Fruit fly (Drosophila melanogaster) whole organism, embryonic: Measurements from ENCODE around the gene Ttc26.

Experiments used
- B-H1 ChIP-seq: fragments of 200-800 bp; sonication (Bioruptor generic); IDR thresholded peaks from 3 replicates; pipeline ENCODE4 v1.3.6; 2022; ENCODE audit warnings: missing biosample characterization, missing genetic modification characterization
- CG10147 ChIP-seq: fragments of 200-800 bp; sonication (Bioruptor generic); optimal IDR thresholded peaks from 2 replicates; lab custom pipeline; 2019; ENCODE audit warnings: missing biosample characterization, mild to moderate bottlenecking, missing genetic modification characterization, moderate library complexity
- CG10654 ChIP-seq: fragments of 200-800 bp; sonication (Bioruptor generic); optimal IDR thresholded peaks from 2 replicates; lab custom pipeline; 2016; ENCODE audit warnings: missing biosample characterization, missing genetic modification characterization
- CG11504 ChIP-seq: fragments of 200-800 bp; sonication (Bioruptor generic); optimal IDR thresholded peaks from 3 replicates; lab custom pipeline; 2019; ENCODE audit warnings: missing biosample characterization, mild to moderate bottlenecking, missing genetic modification characterization, moderate library complexity
- CG11560 ChIP-seq: fragments of 200-800 bp; sonication (Bioruptor generic); IDR thresholded peaks from 3 replicates; pipeline ENCODE4 v1.3.6; 2022; ENCODE audit warnings: missing biosample characterization, missing genetic modification characterization
- CG11695 ChIP-seq: fragments of 200-800 bp; sonication (Bioruptor generic); IDR thresholded peaks from 3 replicates; pipeline ENCODE4 v1.3.6; 2022; ENCODE audit warnings: missing biosample characterization, missing genetic modification characterization
- CG13894 ChIP-seq: fragments of 200-800 bp; sonication (Bioruptor generic); optimal IDR thresholded peaks from 3 replicates; lab custom pipeline; 2018; ENCODE audit warnings: missing biosample characterization, mild to moderate bottlenecking, missing genetic modification characterization, moderate library complexity
- CG15696 ChIP-seq: fragments of 200-800 bp; sonication (Bioruptor generic); optimal IDR thresholded peaks from 2 replicates; lab custom pipeline; 2019; ENCODE audit warnings: missing biosample characterization, mild to moderate bottlenecking, missing genetic modification characterization, moderate library complexity
- CG16779 ChIP-seq: fragments of 200-800 bp; sonication (Bioruptor generic); IDR thresholded peaks from 2 replicates; pipeline ENCODE4 v1.3.6; 2022; ENCODE audit warnings: missing biosample characterization, missing genetic modification characterization
- CG17385 ChIP-seq: fragments of 200-800 bp; sonication (Bioruptor generic); optimal IDR thresholded peaks from 3 replicates; lab custom pipeline; 2018; ENCODE audit warnings: missing biosample characterization, mild to moderate bottlenecking, missing genetic modification characterization
- CG17612 ChIP-seq: fragments of 200-800 bp; sonication (Bioruptor generic); IDR thresholded peaks from 2 replicates; pipeline ENCODE4 v1.3.6; 2022; ENCODE audit warnings: missing biosample characterization, missing genetic modification characterization
- CG18764 ChIP-seq: fragments of 200-800 bp; sonication (Bioruptor generic); optimal IDR thresholded peaks from 3 replicates; lab custom pipeline; 2016; ENCODE audit warnings: missing biosample characterization, missing genetic modification characterization
- CG2120 ChIP-seq: fragments of 200-800 bp; sonication (Bioruptor generic); optimal IDR thresholded peaks from 3 replicates; lab custom pipeline; 2016; ENCODE audit warnings: missing biosample characterization, missing genetic modification characterization
- CG3995 ChIP-seq: fragments of 200-800 bp; sonication (Bioruptor generic); optimal IDR thresholded peaks from 3 replicates; lab custom pipeline; 2016; ENCODE audit warnings: missing biosample characterization, missing genetic modification characterization
- CG4424 ChIP-seq: fragments of 200-800 bp; sonication (Bioruptor generic); optimal IDR thresholded peaks from 3 replicates; lab custom pipeline; 2016; ENCODE audit warnings: missing biosample characterization, missing genetic modification characterization
- CG6854 ChIP-seq: fragments of 200-800 bp; sonication (Bioruptor generic); optimal IDR thresholded peaks from 3 replicates; lab custom pipeline; 2017; ENCODE audit warnings: missing biosample characterization, mild to moderate bottlenecking, missing genetic modification characterization
- CG7357 ChIP-seq: fragments of 200-800 bp; sonication (Bioruptor generic); IDR thresholded peaks from 3 replicates; pipeline ENCODE4 v1.3.6; 2022; ENCODE audit warnings: missing biosample characterization, missing genetic modification characterization
- CG7987 ChIP-seq: fragments of 200-800 bp; sonication (Bioruptor generic); optimal IDR thresholded peaks from 2 replicates; lab custom pipeline; 2018; ENCODE audit warnings: missing biosample characterization, mild to moderate bottlenecking, missing genetic modification characterization, moderate library complexity
- CG9437 ChIP-seq: fragments of 200-800 bp; sonication (Bioruptor generic); optimal IDR thresholded peaks from 2 replicates; lab custom pipeline; 2018; ENCODE audit warnings: missing biosample characterization, mild to moderate bottlenecking, missing genetic modification characterization
- CHES-1-like ChIP-seq: fragments of 200-800 bp; sonication (Bioruptor generic); optimal IDR thresholded peaks from 2 replicates; lab custom pipeline; 2016; ENCODE audit warnings: missing biosample characterization, missing genetic modification characterization
- CkIIα-i1 ChIP-seq: fragments of 200-800 bp; sonication (Bioruptor generic); IDR thresholded peaks from 2 replicates; pipeline ENCODE4 v1.3.6; 2022; ENCODE audit warnings: missing biosample characterization, missing genetic modification characterization
- E2f1 ChIP-seq: fragments of 200-800 bp; sonication (Bioruptor generic); IDR thresholded peaks from 2 replicates; pipeline ENCODE4 v1.3.6; 2022; ENCODE audit warnings: missing biosample characterization, missing genetic modification characterization
- Ets97D ChIP-seq: fragments of 200-800 bp; sonication (Bioruptor generic); optimal IDR thresholded peaks from 3 replicates; lab custom pipeline; 2016; ENCODE audit warnings: missing biosample characterization, missing genetic modification characterization
- HLH3B ChIP-seq: fragments of 200-800 bp; sonication (Bioruptor generic); IDR thresholded peaks from 2 replicates; pipeline ENCODE4 v1.3.6; 2022; ENCODE audit warnings: missing biosample characterization, missing genetic modification characterization
- Hey ChIP-seq: fragments of 200-800 bp; sonication (Bioruptor generic); optimal IDR thresholded peaks from 3 replicates; lab custom pipeline; 2018; ENCODE audit warnings: missing biosample characterization, mild to moderate bottlenecking, missing genetic modification characterization
- Lhr ChIP-seq: fragments of 200-800 bp; sonication (Bioruptor generic); optimal IDR thresholded peaks from 3 replicates; lab custom pipeline; 2017; ENCODE audit warnings: mild to moderate bottlenecking, missing biosample characterization, missing genetic modification reagents, missing genetic modification characterization
- MBD-R2 ChIP-seq: fragments of 200-800 bp; sonication (Bioruptor generic); IDR thresholded peaks from 2 replicates; pipeline ENCODE4 v1.3.6; 2022; ENCODE audit warnings: missing biosample characterization, missing genetic modification characterization
- MESR4 ChIP-seq: fragments of 200-800 bp; sonication (Bioruptor generic); optimal IDR thresholded peaks from 2 replicates; lab custom pipeline; 2018; ENCODE audit warnings: missing biosample characterization, mild to moderate bottlenecking, missing genetic modification characterization, moderate library complexity
- MTF-1 ChIP-seq: fragments of 200-800 bp; sonication (Bioruptor generic); optimal IDR thresholded peaks from 2 replicates; lab custom pipeline; 2018; ENCODE audit warnings: missing biosample characterization, mild to moderate bottlenecking, missing genetic modification characterization, borderline replicate concordance
- Med ChIP-seq: fragments of 200-800 bp; sonication (Bioruptor generic); peaks from one replicate; lab custom pipeline; 2016; ENCODE audit warnings: missing biosample characterization, missing genetic modification characterization, mild to moderate bottlenecking, inconsistent platforms, moderate library complexity
- NfI ChIP-seq: fragments of 200-800 bp; sonication (Bioruptor generic); optimal IDR thresholded peaks from 3 replicates; lab custom pipeline; 2018; ENCODE audit warnings: missing biosample characterization, mild to moderate bottlenecking, missing genetic modification characterization, moderate library complexity
- PHDP ChIP-seq: fragments of 200-800 bp; sonication (Bioruptor generic); optimal IDR thresholded peaks from 3 replicates; lab custom pipeline; 2018; ENCODE audit warnings: missing biosample characterization, mild to moderate bottlenecking, missing genetic modification characterization, moderate library complexity
- ac ChIP-seq: fragments of 200-800 bp; sonication (Bioruptor generic); optimal IDR thresholded peaks from 3 replicates; lab custom pipeline; 2017; ENCODE audit warnings: missing biosample characterization, mild to moderate bottlenecking, missing genetic modification characterization
- dan ChIP-seq: fragments of 200-800 bp; sonication (Bioruptor generic); IDR thresholded peaks from 2 replicates; pipeline ENCODE4 v1.3.6; 2022; ENCODE audit warnings: missing biosample characterization, missing genetic modification characterization
- esg ChIP-seq: fragments of 200-800 bp; sonication (Bioruptor generic); conservative IDR thresholded peaks from 2 replicates; pipeline ENCODE4 v1.3.6; 2022; ENCODE audit warnings: missing biosample characterization, missing genetic modification characterization
- fru ChIP-seq: fragments of >200 bp; optimal IDR thresholded peaks from 2 replicates; lab custom pipeline; 2017
- gcm2 ChIP-seq: fragments of 200-800 bp; sonication (Bioruptor generic); optimal IDR thresholded peaks from 2 replicates; lab custom pipeline; 2016; ENCODE audit warnings: missing biosample characterization, missing genetic modification characterization
- grau ChIP-seq: fragments of 200-800 bp; optimal IDR thresholded peaks from 3 replicates; lab custom pipeline; 2019; ENCODE audit warnings: missing biosample characterization, mild to moderate bottlenecking, missing genetic modification characterization, moderate library complexity
- inv ChIP-seq: fragments of 200-800 bp; sonication (Bioruptor generic); IDR thresholded peaks from 2 replicates; pipeline ENCODE4 v1.3.6; 2022; ENCODE audit warnings: missing biosample characterization, missing genetic modification characterization; ENCODE audit not compliant: partially characterized antibody
- kni ChIP-seq: fragments of 200-800 bp; sonication (Bioruptor generic); optimal IDR thresholded peaks from 3 replicates; lab custom pipeline; 2017; ENCODE audit warnings: mild to moderate bottlenecking, missing biosample characterization, missing genetic modification reagents, missing genetic modification characterization
- knrl ChIP-seq: fragments of 200-800 bp; sonication (Bioruptor generic); IDR thresholded peaks from 3 replicates; pipeline ENCODE4 v1.3.6; 2022; ENCODE audit warnings: missing biosample characterization, missing genetic modification characterization; ENCODE audit not compliant: partially characterized antibody
- lov ChIP-seq, 2 experiments: fragments of 200-800 bp in 1 of 2; fragments of >200 bp in 1 of 2; sonication (Bioruptor generic) in 1 of 2; IDR thresholded peaks in 1 of 2; optimal IDR thresholded peaks in 1 of 2; 2 replicates in 1 of 2; 3 replicates in 1 of 2; pipeline versions ENCODE4 v1.3.6 to Lab custom; 2017 to 2022; ENCODE audit warnings: missing biosample characterization in 1 of 2, missing genetic modification characterization in 1 of 2
- pfk ChIP-seq: fragments of 200-800 bp; sonication (Bioruptor generic); optimal IDR thresholded peaks from 2 replicates; lab custom pipeline; 2018; ENCODE audit warnings: missing biosample characterization, mild to moderate bottlenecking, missing genetic modification characterization, moderate library complexity
- pita ChIP-seq: fragments of 200-800 bp; sonication (Bioruptor generic); optimal IDR thresholded peaks from 2 replicates; lab custom pipeline; 2017; ENCODE audit warnings: missing biosample characterization, mild to moderate bottlenecking, missing genetic modification characterization
- psq ChIP-seq: fragments of 200-800 bp; sonication (Bioruptor generic); optimal IDR thresholded peaks from 2 replicates; lab custom pipeline; 2017; ENCODE audit warnings: missing biosample characterization, missing genetic modification characterization
- scrt ChIP-seq: fragments of 200-800 bp; sonication (Bioruptor generic); optimal IDR thresholded peaks from 2 replicates; lab custom pipeline; 2018; ENCODE audit warnings: missing biosample characterization, mild to moderate bottlenecking, missing genetic modification characterization, moderate library complexity
- seq ChIP-seq: fragments of 200-800 bp; sonication (Bioruptor generic); IDR thresholded peaks from 2 replicates; pipeline ENCODE4 v1.3.6; 2022; ENCODE audit warnings: missing biosample characterization, missing genetic modification characterization
- so ChIP-seq: fragments of 200-800 bp; sonication (Bioruptor generic); IDR thresholded peaks from 3 replicates; pipeline ENCODE4 v1.3.6; 2022; ENCODE audit warnings: missing biosample characterization, missing genetic modification characterization
- twi ChIP-seq: fragments of 200-800 bp; optimal IDR thresholded peaks from 2 replicates; lab custom pipeline; 2019; ENCODE audit warnings: missing biosample characterization, mild to moderate bottlenecking, missing genetic modification characterization, moderate library complexity
- wek ChIP-seq: fragments of 200-800 bp; sonication (Bioruptor generic); optimal IDR thresholded peaks from 3 replicates; lab custom pipeline; 2018; ENCODE audit warnings: missing biosample characterization, mild to moderate bottlenecking, missing genetic modification characterization, moderate library complexity
- zen2 ChIP-seq: fragments of 200-800 bp; sonication (Bioruptor generic); IDR thresholded peaks from 3 replicates; pipeline ENCODE4 v1.3.6; 2022; ENCODE audit warnings: missing biosample characterization, missing genetic modification characterization; ENCODE audit not compliant: partially characterized antibody

Gene Ttc26

DNA sequence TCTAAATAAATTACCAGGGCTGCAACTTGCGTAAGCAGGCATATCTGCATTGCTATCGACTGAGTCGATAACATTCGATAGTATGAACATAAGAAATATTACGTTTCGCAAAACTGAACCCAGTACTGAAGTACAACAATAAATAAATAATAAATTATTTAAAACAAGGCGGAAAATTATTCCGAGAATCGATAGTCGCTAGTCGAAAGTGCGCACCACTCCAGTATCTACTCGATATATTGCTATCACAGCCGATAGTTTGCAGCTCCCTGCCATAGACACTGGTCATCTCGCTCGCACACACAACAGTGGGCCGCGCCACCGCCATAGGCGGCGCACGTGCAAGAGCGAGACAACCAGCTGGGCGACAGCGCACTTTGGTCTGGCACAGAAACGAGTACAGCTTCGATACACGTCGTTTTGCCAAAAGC is 19.2 kb downstream of the Ttc26 start, which contains the start of gene nsl1 (continued):
- peak; percentile 90; the same call in 2 of the 3 replicates for TF ChIP-seq zen2 (GFP tag; lab: Robert Waterston, UW)
- TF ChIP-seq MBD-R2 (GFP tag; lab: Robert Waterston, UW): peak; percentile 56; the same call in 1 of the 2 replicates
- TF ChIP-seq twi (tag; lab: Kevin White, UChicago): peak; percentile 31
- peak; percentile 66 for TF ChIP-seq Ets97D (GFP tag; lab: Kevin White, UChicago)
- no peak for TF ChIP-seq CG7357 (GFP tag; lab: Robert Waterston, UW)
- peak; percentile 46 for TF ChIP-seq kni (GFP tag; lab: Kevin White, UChicago)
- no peak for TF ChIP-seq CkIIα-i1
- no peak for TF ChIP-seq HLH3B (GFP tag; lab: Robert Waterston, UW)
- TF ChIP-seq fru (lab: Kevin White, UChicago): no peak
- no peak for TF ChIP-seq gcm2
- no peak for TF ChIP-seq CG11695 (GFP tag; lab: Robert Waterston, UW)
- no peak for TF ChIP-seq CG17612 (GFP tag; lab: Robert Waterston, UW)
- TF ChIP-seq esg: 0 out of 2 replicates have a peak, but pooled peaks have one; percentile 6
- no peak for TF ChIP-seq pfk (GFP tag; lab: Kevin White, UChicago)
- no peak for TF ChIP-seq MTF-1 (GFP tag; lab: Kevin White, UChicago)
- no peak for TF ChIP-seq ac
- no peak for TF ChIP-seq Hey (tag; lab: Kevin White, UChicago)
- peak; percentile 44 for TF ChIP-seq grau (tag; lab: Kevin White, UChicago)
- TF ChIP-seq Lhr (GFP tag; lab: Kevin White, UChicago): peak; percentile 58
- TF ChIP-seq CG13894 (tag; lab: Kevin White, UChicago): peak; percentile 11
- TF ChIP-seq wek (GFP tag; lab: Kevin White, UChicago): no peak
- peak; percentile 97 for TF ChIP-seq inv (GFP tag; lab: Robert Waterston, UW)
- peak; percentile 64 for TF ChIP-seq CG9437 (GFP tag; lab: Kevin White, UChicago)
- no peak for TF ChIP-seq CG15696 (tag; lab: Kevin White, UChicago)
- peak; percentile 97 for TF ChIP-seq knrl (GFP tag; lab: Robert Waterston, UW)
- TF ChIP-seq CG6854 (GFP tag; lab: Kevin White, UChicago): no peak
- TF ChIP-seq CG18764 (GFP tag; lab: Kevin White, UChicago): peak; percentile 23
- TF ChIP-seq psq: no peak
- TF ChIP-seq Med (GFP tag; lab: Kevin White, UChicago): peak; percentile 90
- no peak for TF ChIP-seq pita (GFP tag; lab: Kevin White, UChicago)
- no peak for TF ChIP-seq CG16779
- TF ChIP-seq E2f1 (GFP tag; lab: Robert Waterston, UW): peak; percentile 48
- no peak for TF ChIP-seq CG17385
- peak; percentile 97 for TF ChIP-seq CG11560
- TF ChIP-seq so (GFP tag; lab: Robert Waterston, UW): no peak
- peak; percentile 14 for TF ChIP-seq CG2120
- TF ChIP-seq CG7987: no peak
- no peak for TF ChIP-seq B-H1 (GFP tag; lab: Robert Waterston, UW)
- peak; percentile 65 for TF ChIP-seq CG3995
- TF ChIP-seq seq: no peak
- no peak for TF ChIP-seq dan (GFP tag; lab: Robert Waterston, UW)
- no peak for TF ChIP-seq lov (optimal IDR thresholded peaks at IDR 0.05; lab: Kevin White, UChicago)
- 0 out of 3 replicates have a peak, but pooled peaks have one; percentile 5 for TF ChIP-seq lov (GFP tag; IDR thresholded peaks at IDR 0.05; lab: Robert Waterston, UW)
- peak; percentile 19 for TF ChIP-seq CG10654 (GFP tag; lab: Kevin White, UChicago)
- TF ChIP-seq CG11504: no peak
- no peak for TF ChIP-seq PHDP (tag; lab: Kevin White, UChicago)
- no peak for TF ChIP-seq CG10147
- TF ChIP-seq scrt (GFP tag; lab: Kevin White, UChicago): no peak
- peak; percentile 23 for TF ChIP-seq MESR4 (GFP tag; lab: Kevin White, UChicago)
- TF ChIP-seq NfI (GFP tag; lab: Kevin White, UChicago): peak; percentile 42
- TF ChIP-seq CG4424 (GFP tag; lab: Kevin White, UChicago): peak; percentile 46
- TF ChIP-seq CHES-1-like (GFP tag; lab: Kevin White, UChicago): no peak
